Fruit fly (Drosophila melanogaster) S2 (cell line): ENCODE results near the gene sa.

Source experiments
- CG8478 ChIP-seq: fragments of >200 bp; optimal IDR thresholded peaks from 2 replicates; lab custom pipeline; 2018
- CTCF ChIP-seq, 2 experiments: fragments of >200 bp; optimal IDR thresholded peaks; 2 replicates each; lab custom pipeline; 2018

The sa gene

DNA sequence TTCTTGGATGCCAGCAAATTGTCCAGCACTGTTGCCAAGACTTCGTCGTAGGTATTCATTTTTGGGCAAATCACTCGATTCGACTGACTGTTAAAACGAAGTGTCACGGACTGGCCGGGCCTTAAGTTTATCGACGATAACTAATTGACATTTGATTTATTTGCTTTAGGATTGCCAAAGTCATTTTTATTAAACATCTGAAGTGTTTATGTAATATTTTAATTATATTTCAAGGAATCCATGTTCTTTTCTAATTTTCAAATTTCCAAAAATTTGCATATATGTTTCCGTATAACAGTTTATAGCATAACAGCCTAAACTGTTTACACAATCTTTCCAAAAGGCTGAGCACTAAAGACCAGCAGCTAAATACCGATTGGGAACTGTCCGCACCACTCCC is at the start of gene sa:
sa (minus strand) TSS at position 101 of the 400 bp plus-strand sequence.
- TF ChIP-seq CG8478 (no peak), CTCF (optimal IDR thresholded peaks at IDR 0.05; lab: Kevin White, UChicago) (no peak)

DNA sequence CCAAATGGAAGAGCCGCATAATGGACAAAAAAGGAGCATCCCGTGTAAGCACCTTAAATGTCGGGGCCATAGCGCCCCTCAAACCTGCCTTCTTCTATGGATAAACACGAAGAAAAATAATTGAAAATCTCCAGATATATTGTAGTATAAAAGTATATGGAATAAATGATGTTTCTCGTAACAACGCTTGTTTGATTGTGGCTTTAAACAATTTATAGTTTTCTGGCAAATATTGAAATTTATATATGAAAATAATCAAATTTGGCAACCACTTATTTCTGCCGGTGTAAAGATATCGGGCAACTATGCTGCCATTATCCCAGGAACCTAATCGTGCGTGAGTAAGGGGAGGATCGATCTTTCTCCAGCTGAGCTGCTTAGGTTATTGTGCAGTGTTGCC is 48.7 kb upstream of the sa start:
- no peak for TF ChIP-seq CTCF (optimal IDR thresholded peaks at IDR 0.05; lab: Kevin White, UChicago)
- no peak for TF ChIP-seq CG8478

DNA sequence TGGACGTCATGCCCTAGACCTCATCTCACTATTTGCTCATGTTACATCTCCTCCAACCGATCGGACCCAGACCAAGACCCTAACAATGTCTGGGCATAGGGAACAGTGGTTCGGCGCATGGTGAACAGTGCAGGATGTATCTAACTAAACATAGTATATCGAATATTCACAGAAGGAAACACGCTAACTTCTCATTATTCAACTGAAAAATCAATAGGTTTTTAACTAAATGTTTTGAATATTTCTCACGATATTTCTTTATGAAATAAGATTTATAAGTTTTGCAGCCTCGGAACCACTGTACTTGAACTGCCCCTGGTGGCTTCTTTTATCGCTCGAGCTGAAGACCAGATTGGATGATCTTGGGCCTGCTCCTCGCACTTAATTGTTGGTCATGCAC is 47.1 kb upstream of the sa start:
- TF ChIP-seq CTCF (optimal IDR thresholded peaks at IDR 0.05; lab: Kevin White, UChicago) (no peak), CG8478 (no peak)

DNA sequence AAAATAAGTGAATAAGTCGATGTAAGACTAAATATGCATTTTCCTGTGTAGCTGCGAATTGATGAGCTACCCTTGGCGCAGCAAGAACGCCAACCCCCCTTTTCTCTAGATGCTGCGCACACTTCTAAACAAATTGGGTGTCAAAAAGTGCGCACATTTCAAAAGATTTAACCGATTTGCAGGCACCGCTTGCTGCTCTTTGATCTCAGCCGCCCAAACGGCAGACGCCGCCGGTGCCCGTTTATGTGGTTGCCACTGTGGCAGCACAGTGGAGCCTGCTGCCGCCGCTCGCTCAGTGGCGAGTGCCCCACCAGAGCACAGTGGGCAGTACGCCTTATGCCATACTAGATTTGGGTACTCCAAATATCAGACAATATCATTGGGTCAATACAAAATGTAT is 43.9 kb upstream of the sa start:
- TF ChIP-seq CTCF (optimal IDR thresholded peaks at IDR 0.05; lab: Kevin White, UChicago) (no peak), CG8478 (no peak)

DNA sequence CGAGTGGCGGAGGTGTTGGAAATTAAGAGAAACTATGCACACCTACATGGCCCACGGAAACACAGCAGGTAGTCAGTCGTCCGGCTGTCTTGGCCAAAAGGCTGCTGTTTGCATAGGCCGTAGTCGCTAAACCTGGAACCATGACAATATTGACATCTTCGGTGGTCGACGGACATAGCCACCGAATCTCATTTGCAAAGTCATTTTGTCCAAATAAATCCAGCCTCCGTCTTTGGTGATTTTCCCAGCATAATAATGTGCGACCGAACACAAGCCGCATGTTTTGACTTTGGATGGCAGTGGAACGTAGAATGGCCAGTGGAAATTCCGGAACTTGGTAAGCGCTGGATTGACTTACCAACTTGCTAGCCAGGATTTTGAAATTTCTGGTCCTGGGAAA is 42.8 kb upstream of the sa start:
- no peak for TF ChIP-seq CG8478
- TF ChIP-seq CTCF (optimal IDR thresholded peaks at IDR 0.05; lab: Kevin White, UChicago) = no peak

dm6 chr3L:21445704-21446103 is 39.2 kb upstream of the sa start, which contains the start of gene Syx7:
Gene Syx7 (plus strand): TSS chr3L:21445834.
- TF ChIP-seq CTCF (optimal IDR thresholded peaks at IDR 0.05; lab: Kevin White, UChicago) (no peak), CG8478 (no peak)

DNA sequence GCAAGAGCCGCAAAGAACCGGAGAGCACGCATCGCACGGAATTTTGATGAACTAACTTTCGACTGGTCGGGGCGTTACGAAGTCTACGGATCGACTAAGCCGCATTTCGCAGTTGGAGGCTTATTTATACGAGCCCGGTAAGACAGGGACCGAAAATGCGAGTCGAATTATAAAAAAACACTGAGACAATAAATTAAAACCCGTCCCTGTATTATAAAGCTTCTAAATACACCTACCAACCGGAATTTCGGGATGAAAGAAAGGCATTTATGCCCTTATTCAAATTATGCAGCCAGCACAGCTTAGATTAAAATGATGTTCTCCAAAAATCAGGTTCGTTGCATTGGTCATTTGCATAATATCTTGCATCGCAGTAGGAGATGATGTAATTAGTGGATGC is 38.2 kb upstream of the sa start, which contains the start of gene Alp1:
Alp1 (minus strand) TSS at position 101 of the 400 bp plus-strand sequence.
- TF ChIP-seq CTCF (optimal IDR thresholded peaks at IDR 0.05; lab: Kevin White, UChicago) (no peak), CG8478 (no peak)

DNA sequence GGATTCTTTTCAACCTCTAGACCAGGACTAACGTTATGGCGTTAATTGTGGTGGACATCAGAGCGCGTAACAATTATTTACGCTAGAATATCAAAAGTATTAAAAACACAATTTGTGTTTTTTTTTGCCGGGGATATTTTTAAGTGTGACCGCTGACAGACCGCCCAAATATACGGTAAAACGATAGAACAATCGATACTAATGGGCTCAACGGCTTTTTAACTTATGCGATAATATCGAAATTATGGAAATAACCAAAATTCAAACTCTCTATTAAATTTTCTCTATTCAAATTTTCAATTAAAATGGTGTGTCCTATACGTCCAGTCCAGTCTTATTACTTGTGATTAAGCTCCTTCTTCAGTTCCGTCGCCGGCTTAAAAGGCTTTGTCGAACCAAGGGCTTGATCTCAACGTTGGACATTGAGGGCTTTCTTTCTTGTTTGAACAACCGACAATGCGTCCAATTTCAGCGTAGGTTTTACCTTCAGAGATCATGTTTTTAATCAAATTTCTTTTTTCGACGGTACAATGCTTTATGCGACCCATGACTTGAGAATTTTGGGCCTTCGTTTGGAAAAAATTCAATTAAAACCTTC is 34.8 kb upstream of the sa start, which contains the start of gene CG5664:
CG5664 (minus strand) TSS at position 148 of the 598 bp plus-strand sequence.
- TF ChIP-seq CG8478 (no peak), CTCF (optimal IDR thresholded peaks at IDR 0.05; lab: Kevin White, UChicago) (no peak)

- TF ChIP-seq CG8478 (no peak), CTCF (optimal IDR thresholded peaks at IDR 0.05; lab: Kevin White, UChicago) (no peak)
Observed at dm6 chr3L:21436089-21436488, 29.6 kb upstream of the sa start.

DNA sequence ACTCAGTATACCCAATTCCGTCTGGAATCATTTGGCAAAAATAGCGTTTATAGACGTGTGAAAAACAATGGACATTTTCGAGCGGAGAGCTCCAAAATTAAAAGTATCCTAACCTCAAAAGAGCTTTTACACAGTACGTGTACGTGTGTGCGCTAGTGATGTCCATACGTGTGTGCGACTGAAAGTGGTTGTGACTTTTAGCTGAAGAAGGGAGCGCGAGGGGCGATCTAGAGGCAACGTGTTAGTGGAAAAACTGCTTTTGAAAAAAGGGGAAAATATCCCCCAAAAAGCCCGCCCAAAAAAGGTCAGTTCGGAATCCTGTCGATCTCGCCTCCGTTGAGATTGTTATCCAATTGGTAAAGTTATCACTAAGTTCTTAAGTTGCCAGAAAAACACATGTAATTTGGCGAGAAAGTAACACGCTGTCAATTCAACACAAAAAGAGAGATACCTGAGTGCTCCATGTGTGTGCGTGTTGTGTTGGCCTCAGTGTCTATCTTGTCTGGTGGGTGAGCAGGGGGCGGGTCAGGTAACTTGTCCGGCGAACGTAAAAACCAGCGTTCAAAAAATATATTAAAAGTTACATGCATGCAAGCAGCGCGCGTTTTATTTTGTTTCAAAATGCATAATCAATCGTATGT is 27.3 kb upstream of the sa start:
- TF ChIP-seq CTCF (optimal IDR thresholded peaks at IDR 0.05; lab: Kevin White, UChicago) (no peak), CG8478 (no peak)

DNA sequence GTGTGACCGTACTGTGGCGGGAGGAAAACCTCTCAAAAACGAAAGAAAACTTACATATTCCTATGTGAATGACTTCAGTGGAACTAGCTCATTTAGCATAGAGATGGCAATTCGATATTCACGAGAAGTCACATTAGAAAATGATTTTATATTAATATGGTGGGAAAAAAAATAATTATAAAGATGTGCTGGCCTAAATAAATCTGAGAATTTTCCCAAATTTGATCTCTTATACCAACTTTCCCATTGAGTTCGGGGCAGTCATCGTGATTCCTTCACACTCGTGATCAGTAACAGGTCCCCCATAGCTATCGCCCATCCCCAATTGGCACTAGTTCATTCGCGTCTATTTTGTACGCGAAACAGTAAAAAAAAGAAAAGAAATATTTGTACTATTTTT is 26.6 kb upstream of the sa start, which contains the start of the genes barc and Aef1:
barc (minus strand) TSS at position 37 of the 400 bp plus-strand sequence.
Aef1 (plus strand) TSS at position 325 of the 400 bp plus-strand sequence.
- no peak for TF ChIP-seq CG8478
- no peak for TF ChIP-seq CTCF (optimal IDR thresholded peaks at IDR 0.05; lab: Kevin White, UChicago)

- TF ChIP-seq CTCF (optimal IDR thresholded peaks at IDR 0.05; lab: Kevin White, UChicago) = no peak
- TF ChIP-seq CG8478 = no peak
Observed at dm6 chr3L:21427490-21427889, 21.0 kb upstream of the sa start, which contains the start of gene CG33288. Gene CG33288 (plus strand): TSS chr3L:21427790.

dm6 chr3L:21417884-21418536 is 11.5 kb upstream of the sa start:
- no peak for TF ChIP-seq CG8478
- TF ChIP-seq CTCF (optimal IDR thresholded peaks at IDR 0.05; lab: Kevin White, UChicago) = no peak

DNA sequence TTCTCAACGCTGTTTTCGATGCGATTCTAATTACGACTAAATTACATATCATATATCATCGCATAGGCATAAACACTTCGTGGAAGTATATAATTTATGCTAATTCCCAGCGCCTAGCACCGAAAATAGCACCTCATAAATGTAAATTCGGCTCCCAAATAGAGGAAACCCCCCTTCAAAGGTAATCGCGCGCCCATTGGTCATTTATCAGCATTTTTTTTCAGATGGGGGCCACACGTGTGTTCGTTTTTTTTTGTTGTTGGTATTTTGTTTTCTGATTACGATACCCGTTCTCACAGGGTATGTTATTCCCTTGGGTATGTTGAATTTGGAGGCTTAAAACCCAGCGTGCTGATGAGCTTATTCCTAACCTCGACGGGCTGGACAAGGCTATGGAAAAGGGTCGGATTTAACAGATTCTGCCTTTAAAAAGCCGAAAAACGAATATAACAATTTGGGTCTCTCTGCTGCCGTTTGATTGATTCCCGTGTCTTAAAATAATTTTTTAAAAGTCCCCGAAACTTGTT is 10.4 kb upstream of the sa start:
- no peak for TF ChIP-seq CTCF (optimal IDR thresholded peaks at IDR 0.05; lab: Kevin White, UChicago)
- TF ChIP-seq CG8478 = no peak

- TF ChIP-seq CG8478 (no peak), CTCF (optimal IDR thresholded peaks at IDR 0.05; lab: Kevin White, UChicago) (no peak)
Observed at dm6 chr3L:21414331-21414730, 7.8 kb upstream of the sa start.

dm6 chr3L:21412140-21412539 is 5.6 kb upstream of the sa start:
- TF ChIP-seq CTCF (optimal IDR thresholded peaks at IDR 0.05; lab: Kevin White, UChicago) (no peak), CG8478 (no peak)
